Worm (Caenorhabditis elegans) whole organism, L4 larva: ENCODE results near the gene C06G3.3.

Experiments
- Y5F2A.4 ChIP-seq: fragments of 200-800 bp; sonication (Bioruptor generic); optimal IDR thresholded peaks from 2 replicates; lab custom pipeline; 2018; ENCODE audit warnings: mild to moderate bottlenecking, missing genetic modification characterization, missing compliant biosample characterization
- ZK337.2 ChIP-seq: fragments of 200-800 bp; sonication (Bioruptor generic); IDR thresholded peaks from 2 replicates; pipeline ENCODE4 v1.3.6; 2022; ENCODE audit warnings: missing genetic modification reagents, missing genetic modification characterization, missing compliant biosample characterization
- ZK546.5 ChIP-seq, 2 experiments: sonication (generic microtip); optimal IDR thresholded peaks; 2 replicates each; lab custom pipeline; 2017; ENCODE audit warnings: missing biosample characterization in 2 of 2, missing genetic modification characterization in 2 of 2
- aha-1 ChIP-seq: fragments of 150-350 bp; peaks from one replicate; lab custom pipeline; 2014; ENCODE audit warnings: missing biosample characterization, missing genetic modification characterization
- dmd-6 ChIP-seq: fragments of 200-800 bp; sonication (Bioruptor generic); IDR thresholded peaks from 2 replicates; pipeline ENCODE4 v1.3.6; 2022; ENCODE audit warnings: missing genetic modification reagents, missing genetic modification characterization, missing compliant biosample characterization
- fkh-10 ChIP-seq: fragments of 150-350 bp; optimal IDR thresholded peaks from 2 replicates; lab custom pipeline; 2014; ENCODE audit warnings: missing biosample characterization, missing genetic modification reagents, missing genetic modification characterization
- hmg-1.1 ChIP-seq: fragments of 200-800 bp; sonication (Bioruptor generic); IDR thresholded peaks from 2 replicates; pipeline ENCODE4 v1.3.6; 2022; ENCODE audit warnings: missing genetic modification reagents, missing genetic modification characterization, missing compliant biosample characterization
- nhr-102 ChIP-seq: sonication (generic microtip); optimal IDR thresholded peaks from 2 replicates; lab custom pipeline; 2016; ENCODE audit warnings: mild to moderate bottlenecking, missing genetic modification characterization, moderate library complexity, missing compliant biosample characterization
- nhr-237 ChIP-seq: sonication (generic microtip); optimal IDR thresholded peaks from 2 replicates; lab custom pipeline; 2017; ENCODE audit warnings: missing biosample characterization, missing genetic modification characterization
- nhr-48 ChIP-seq: sonication (generic microtip); optimal IDR thresholded peaks from 2 replicates; lab custom pipeline; 2016; ENCODE audit warnings: mild to moderate bottlenecking, missing genetic modification characterization, missing compliant biosample characterization
- skn-1 ChIP-seq: fragments of 150-350 bp; optimal IDR thresholded peaks from 2 replicates; lab custom pipeline; 2014; ENCODE audit warnings: missing biosample characterization, missing genetic modification characterization
- tra-1 ChIP-seq: fragments of 200-800 bp; sonication (Bioruptor generic); IDR thresholded peaks from 2 replicates; pipeline ENCODE4 v1.3.6; 2022; ENCODE audit warnings: missing genetic modification reagents, missing genetic modification characterization, missing compliant biosample characterization
- unc-62 ChIP-seq, 3 experiments: fragments of 150-350 bp in 1 of 3; sonication (generic microtip); optimal IDR thresholded peaks in 2 of 3; peaks in 1 of 3; 1 replicate in 1 of 3; 2 replicates in 2 of 3; lab custom pipeline; 2014 to 2017; ENCODE audit warnings: missing biosample characterization in 3 of 3, missing genetic modification characterization in 3 of 3, missing genetic modification reagents in 3 of 3, missing genotype in 1 of 3
- zag-1 ChIP-seq: fragments of 150-350 bp; optimal IDR thresholded peaks from 2 replicates; lab custom pipeline; 2014; ENCODE audit warnings: missing biosample characterization, missing genetic modification characterization

ce11 chrIV:7032459-7032858 lies 3.5 kb upstream of the C06G3.3 start, which contains the start of gene C06G3.8:
- TF ChIP-seq Y5F2A.4 (GFP tag; lab: Kevin White, UChicago): no peak
- no peak for TF ChIP-seq ZK546.5 (tag; optimal IDR thresholded peaks at IDR 0.05; lab: Kevin White, UChicago)
- no peak for TF ChIP-seq unc-62 (GFP tag; optimal IDR thresholded peaks at IDR 0.05 in 1 of 2; lab: Kevin White, UChicago)
- TF ChIP-seq unc-62 (tag; optimal IDR thresholded peaks at IDR 0.05; lab: Kevin White, UChicago): no peak
- no peak for TF ChIP-seq tra-1 (GFP tag; lab: Robert Waterston, UW)
- TF ChIP-seq skn-1 (tag; lab: Kevin White, UChicago): no peak
- no peak for TF ChIP-seq dmd-6 (GFP tag; lab: Robert Waterston, UW)
- TF ChIP-seq nhr-48 (tag; lab: Kevin White, UChicago): no peak
- TF ChIP-seq nhr-102 (tag; lab: Kevin White, UChicago): no peak
- no peak for TF ChIP-seq nhr-237 (tag; lab: Kevin White, UChicago)
- TF ChIP-seq zag-1 (tag; lab: Kevin White, UChicago): no peak
- no peak for TF ChIP-seq ZK337.2
- TF ChIP-seq aha-1 (tag; lab: Kevin White, UChicago): no peak
- TF ChIP-seq hmg-1.1 (GFP tag; lab: Robert Waterston, UW): no peak
- no peak for TF ChIP-seq fkh-10 (GFP tag; lab: Kevin White, UChicago)
